Fruit fly (Drosophila melanogaster): Measurements from ENCODE around the gene Gr22e.
A peak's percentile ranks its signal among the peaks of the same experiment; 100 is the strongest.

Gene Gr22e

dm6 chr2L:1740095-1740494, 43.8 kb upstream of the Gr22e start (continued):
- no peak for TF ChIP-seq HHEX (GFP tag; optimal IDR thresholded peaks at IDR 0.05)
- TF ChIP-seq ems (GFP tag; optimal IDR thresholded peaks at IDR 0.05): no peak
- peak; percentile 3 for TF ChIP-seq Sox100B (GFP tag; optimal IDR thresholded peaks at IDR 0.05)
- TF ChIP-seq Antp (GFP tag; optimal IDR thresholded peaks at IDR 0.05): no peak
- no peak for TF ChIP-seq CG9817 (tag; optimal IDR thresholded peaks at IDR 0.05)
- TF ChIP-seq z (GFP tag; IDR thresholded peaks at IDR 0.05): 0 out of 3 replicates have a peak, but pooled peaks have one; percentile 7
- TF ChIP-seq run (tag; optimal IDR thresholded peaks at IDR 0.05): no peak
- no peak for TF ChIP-seq p53 (GFP tag; optimal IDR thresholded peaks at IDR 0.05)
- TF ChIP-seq h (optimal IDR thresholded peaks at IDR 0.05): no peak
- TF ChIP-seq sr (GFP tag; IDR thresholded peaks at IDR 0.05): 0 out of 3 replicates have a peak, but pooled peaks have one; percentile 5
- TF ChIP-seq wek (GFP tag; optimal IDR thresholded peaks at IDR 0.05): no peak
- TF ChIP-seq CG43689 (GFP tag; IDR thresholded peaks at IDR 0.05): no peak; the same call in 1 of the 2 replicates
- peak; percentile 11 for TF ChIP-seq Blimp-1 (GFP tag; optimal IDR thresholded peaks at IDR 0.05)
- TF ChIP-seq Sry-β (GFP tag; optimal IDR thresholded peaks at IDR 0.05): no peak
- TF ChIP-seq CG6254 (GFP tag; optimal IDR thresholded peaks at IDR 0.05): no peak
- no peak for TF ChIP-seq rib (GFP tag; IDR thresholded peaks at IDR 0.05)
- no peak for TF ChIP-seq NK7.1 (GFP tag; optimal IDR thresholded peaks at IDR 0.05)
- no peak for TF ChIP-seq CG10267 (tag; optimal IDR thresholded peaks at IDR 0.05)
- TF ChIP-seq mirr (GFP tag; optimal IDR thresholded peaks at IDR 0.05): peak; percentile 53
- no peak for TF ChIP-seq BtbVII (GFP tag; optimal IDR thresholded peaks at IDR 0.05)
- no peak for TF ChIP-seq CG8388 (GFP tag; optimal IDR thresholded peaks at IDR 0.05)
- no peak for TF ChIP-seq CG4820 (GFP tag; optimal IDR thresholded peaks at IDR 0.05)
- no peak for TF ChIP-seq bbx (GFP tag; IDR thresholded peaks at IDR 0.05; ENCODE audit: partially characterized antibody)
- no peak for TF ChIP-seq Hr51 (GFP tag; optimal IDR thresholded peaks at IDR 0.05)
- TF ChIP-seq CG14965 (GFP tag; optimal IDR thresholded peaks at IDR 0.05; ENCODE audit: borderline replicate concordance): no peak
- TF ChIP-seq CG2678 (tag; optimal IDR thresholded peaks at IDR 0.05): peak; percentile 35
- peak; percentile 34; the same call in 1 of the 3 replicates for TF ChIP-seq ci (GFP tag; IDR thresholded peaks at IDR 0.05)
- no peak for TF ChIP-seq Lim3 (GFP tag; IDR thresholded peaks at IDR 0.05)
- TF ChIP-seq CG3726 (GFP tag; IDR thresholded peaks at IDR 0.05): no peak
- TF ChIP-seq eyg (GFP tag; optimal IDR thresholded peaks at IDR 0.05): no peak
- no peak for TF ChIP-seq Gug (GFP tag; IDR thresholded peaks at IDR 0.05)
- TF ChIP-seq esg (GFP tag; conservative IDR thresholded peaks at IDR 0.05): no peak
- TF ChIP-seq ewg (GFP tag; optimal IDR thresholded peaks at IDR 0.05): no peak
- no peak for TF ChIP-seq Mad (GFP tag; optimal IDR thresholded peaks at IDR 0.05)
- TF ChIP-seq sqz (GFP tag; optimal IDR thresholded peaks at IDR 0.05): no peak
- no peak for TF ChIP-seq cg (GFP tag; optimal IDR thresholded peaks at IDR 0.05)
- TF ChIP-seq Nf-YC (tag; optimal IDR thresholded peaks at IDR 0.05): no peak
- TF ChIP-seq croc (GFP tag; conservative IDR thresholded peaks at IDR 0.05): no peak
- no peak for TF ChIP-seq pum (GFP tag; optimal IDR thresholded peaks at IDR 0.05)
- TF ChIP-seq CG1792 (GFP tag; optimal IDR thresholded peaks at IDR 0.05): no peak
- no peak for TF ChIP-seq so (GFP tag; IDR thresholded peaks at IDR 0.05)
- TF ChIP-seq CG32772 (GFP tag; IDR thresholded peaks at IDR 0.05): no peak
- no peak for TF ChIP-seq CG8924 (tag; optimal IDR thresholded peaks at IDR 0.05)
- no peak for TF ChIP-seq dati (GFP tag; IDR thresholded peaks at IDR 0.05)
- no peak for TF ChIP-seq CG8281 (tag; optimal IDR thresholded peaks at IDR 0.05)
- TF ChIP-seq sug (tag; optimal IDR thresholded peaks at IDR 0.05): no peak
- TF ChIP-seq ttk (GFP tag; IDR thresholded peaks at IDR 0.05): no peak
- no peak for TF ChIP-seq salm (tag; optimal IDR thresholded peaks at IDR 0.05)
- no peak for TF ChIP-seq CG6683 (GFP tag; optimal IDR thresholded peaks at IDR 0.05)
- TF ChIP-seq CG15601 (tag; optimal IDR thresholded peaks at IDR 0.05): no peak
- TF ChIP-seq nerfin-2 (GFP tag; IDR thresholded peaks at IDR 0.05; ENCODE audit: partially characterized antibody): no peak
- no peak for TF ChIP-seq az2 (GFP tag; optimal IDR thresholded peaks at IDR 0.05)

Measured in whole organism, embryonic.